Fruit fly (Drosophila melanogaster) whole organism, embryonic: ENCODE data around the gene CG9107.

Source experiments
- Antp ChIP-seq: fragments of 200-800 bp; sonication (Bioruptor generic); optimal IDR thresholded peaks from 3 replicates; lab custom pipeline; 2016; ENCODE audit warnings: missing biosample characterization, missing genetic modification characterization
- CG10366 ChIP-seq: fragments of 200-800 bp; sonication (Bioruptor generic); IDR thresholded peaks from 2 replicates; pipeline ENCODE4 v1.3.6; 2022; ENCODE audit warnings: missing biosample characterization, missing genetic modification characterization
- CG11504 ChIP-seq: fragments of 200-800 bp; sonication (Bioruptor generic); optimal IDR thresholded peaks from 3 replicates; lab custom pipeline; 2019; ENCODE audit warnings: missing biosample characterization, mild to moderate bottlenecking, missing genetic modification characterization, moderate library complexity
- CG15514 ChIP-seq: fragments of 200-800 bp; sonication (Bioruptor generic); optimal IDR thresholded peaks from 3 replicates; lab custom pipeline; 2017; ENCODE audit warnings: missing biosample characterization, missing genetic modification characterization, mild to moderate bottlenecking, moderate library complexity, missing genetic modification reagents
- CG15696 ChIP-seq: fragments of 200-800 bp; sonication (Bioruptor generic); optimal IDR thresholded peaks from 2 replicates; lab custom pipeline; 2019; ENCODE audit warnings: missing biosample characterization, mild to moderate bottlenecking, missing genetic modification characterization, moderate library complexity
- CG16813 ChIP-seq: fragments of 200-800 bp; sonication (Bioruptor generic); IDR thresholded peaks from 3 replicates; pipeline ENCODE4 v1.3.6; 2022; ENCODE audit warnings: missing biosample characterization, missing genetic modification characterization; ENCODE audit not compliant: partially characterized antibody
- CG17568 ChIP-seq: fragments of 200-800 bp; sonication (Bioruptor generic); optimal IDR thresholded peaks from 2 replicates; lab custom pipeline; 2018; ENCODE audit warnings: missing biosample characterization, mild to moderate bottlenecking, missing genetic modification characterization, moderate library complexity
- CG2199 ChIP-seq: fragments of 200-800 bp; sonication (Bioruptor generic); IDR thresholded peaks from 3 replicates; pipeline ENCODE4 v1.3.6; 2022; ENCODE audit warnings: missing biosample characterization, missing genetic modification characterization
- CG34376 ChIP-seq: fragments of 200-800 bp; sonication (Bioruptor generic); optimal IDR thresholded peaks from 2 replicates; lab custom pipeline; 2018; ENCODE audit warnings: missing biosample characterization, mild to moderate bottlenecking, missing genetic modification characterization
- CG3726 ChIP-seq: fragments of 200-800 bp; sonication (Bioruptor generic); IDR thresholded peaks from 3 replicates; pipeline ENCODE4, ENCODE4 v1.3.6; 2022; ENCODE audit warnings: missing biosample characterization, missing genetic modification characterization
- CG4617 ChIP-seq: fragments of 200-800 bp; sonication (Bioruptor generic); optimal IDR thresholded peaks from 3 replicates; lab custom pipeline; 2016; ENCODE audit warnings: missing biosample characterization, missing genetic modification characterization, borderline replicate concordance
- CG6791 ChIP-seq: fragments of 200-800 bp; sonication (Bioruptor generic); IDR thresholded peaks from 3 replicates; pipeline ENCODE4 v1.3.6; 2022; ENCODE audit warnings: missing biosample characterization, missing genetic modification characterization; ENCODE audit not compliant: partially characterized antibody
- CG9437 ChIP-seq: fragments of 200-800 bp; sonication (Bioruptor generic); optimal IDR thresholded peaks from 2 replicates; lab custom pipeline; 2018; ENCODE audit warnings: missing biosample characterization, mild to moderate bottlenecking, missing genetic modification characterization
- CG9797 ChIP-seq: fragments of 200-800 bp; sonication (Bioruptor generic); optimal IDR thresholded peaks from 3 replicates; lab custom pipeline; 2018; ENCODE audit warnings: missing biosample characterization, mild to moderate bottlenecking, missing genetic modification characterization
- CoRest ChIP-seq: fragments of 200-800 bp; sonication (Bioruptor generic); optimal IDR thresholded peaks from 3 replicates; lab custom pipeline; 2018; ENCODE audit warnings: missing biosample characterization, mild to moderate bottlenecking, missing genetic modification characterization, moderate library complexity
- Dp ChIP-seq: fragments of 200-800 bp; sonication (Bioruptor generic); optimal IDR thresholded peaks from 2 replicates; lab custom pipeline; 2018; ENCODE audit warnings: missing biosample characterization, mild to moderate bottlenecking, missing genetic modification characterization, moderate library complexity
- E2f2 ChIP-seq: fragments of 200-800 bp; sonication (Bioruptor generic); IDR thresholded peaks from 2 replicates; pipeline ENCODE4 v1.3.6; 2022; ENCODE audit warnings: missing biosample characterization, missing genetic modification characterization
- Ets97D ChIP-seq: fragments of 200-800 bp; sonication (Bioruptor generic); optimal IDR thresholded peaks from 3 replicates; lab custom pipeline; 2016; ENCODE audit warnings: missing biosample characterization, missing genetic modification characterization
- Hr78 ChIP-seq, 2 experiments: fragments of 200-800 bp in 1 of 2; fragments of >200 bp in 1 of 2; sonication (Bioruptor generic) in 1 of 2; optimal IDR thresholded peaks; 2 replicates each; lab custom pipeline; 2017 to 2019; ENCODE audit warnings: missing biosample characterization in 2 of 2, missing genetic modification characterization in 2 of 2, mild to moderate bottlenecking in 1 of 2, moderate library complexity in 1 of 2
- MBD-R2 ChIP-seq: fragments of 200-800 bp; sonication (Bioruptor generic); IDR thresholded peaks from 2 replicates; pipeline ENCODE4 v1.3.6; 2022; ENCODE audit warnings: missing biosample characterization, missing genetic modification characterization
- MESR4 ChIP-seq: fragments of 200-800 bp; sonication (Bioruptor generic); optimal IDR thresholded peaks from 2 replicates; lab custom pipeline; 2018; ENCODE audit warnings: missing biosample characterization, mild to moderate bottlenecking, missing genetic modification characterization, moderate library complexity
- Med ChIP-seq: fragments of 200-800 bp; sonication (Bioruptor generic); peaks from one replicate; lab custom pipeline; 2016; ENCODE audit warnings: missing biosample characterization, missing genetic modification characterization, mild to moderate bottlenecking, inconsistent platforms, moderate library complexity
- Myb ChIP-seq: fragments of 200-800 bp; sonication (Bioruptor generic); optimal IDR thresholded peaks from 2 replicates; lab custom pipeline; 2016; ENCODE audit warnings: missing biosample characterization, missing genetic modification characterization
- Rfx ChIP-seq: fragments of 200-800 bp; sonication (Bioruptor generic); IDR thresholded peaks from 2 replicates; pipeline ENCODE4 v1.3.6; 2022; ENCODE audit warnings: missing biosample characterization, missing genetic modification characterization
- Stat92E ChIP-seq, 3 experiments: fragments of >200 bp in 2 of 3; fragments of 200-800 bp in 1 of 3; sonication (Bioruptor generic) in 1 of 3; optimal IDR thresholded peaks; 2 replicates each; lab custom pipeline; 2017 to 2019; ENCODE audit warnings: missing biosample characterization in 3 of 3, missing genetic modification characterization in 3 of 3, mild to moderate bottlenecking in 1 of 3, moderate library complexity in 1 of 3
- Tbp ChIP-seq: fragments of >200 bp; optimal IDR thresholded peaks from 2 replicates; lab custom pipeline; 2018; ENCODE audit warnings: missing biosample characterization, missing genetic modification characterization
- bbx ChIP-seq: fragments of 200-800 bp; sonication (Bioruptor generic); IDR thresholded peaks from 2 replicates; pipeline ENCODE4 v1.3.6; 2022; ENCODE audit warnings: missing biosample characterization, missing genetic modification characterization; ENCODE audit not compliant: partially characterized antibody
- chinmo ChIP-seq: fragments of 200-800 bp; sonication (Bioruptor generic); IDR thresholded peaks from 4 replicates; pipeline ENCODE4 v1.3.6; 2022; ENCODE audit warnings: missing biosample characterization, missing genetic modification characterization; ENCODE audit not compliant: partially characterized antibody
- ci ChIP-seq: fragments of 200-800 bp; sonication (Bioruptor generic); IDR thresholded peaks from 3 replicates; pipeline ENCODE4 v1.3.6; 2022; ENCODE audit warnings: missing biosample characterization, missing genetic modification characterization
- exex ChIP-seq: fragments of 200-800 bp; sonication (Bioruptor generic); optimal IDR thresholded peaks from 4 replicates; lab custom pipeline; 2018; ENCODE audit warnings: missing biosample characterization, mild to moderate bottlenecking, missing genetic modification characterization, moderate library complexity
- gfzf ChIP-seq: fragments of 200-800 bp; sonication (Bioruptor generic); optimal IDR thresholded peaks from 2 replicates; lab custom pipeline; 2016; ENCODE audit warnings: missing biosample characterization, mild to moderate bottlenecking, missing genetic modification characterization, moderate library complexity
- gro ChIP-seq: fragments of 200-800 bp; sonication (Bioruptor generic); optimal IDR thresholded peaks from 2 replicates; lab custom pipeline; 2016; ENCODE audit warnings: missing biosample characterization, missing genetic modification characterization
- kah ChIP-seq: fragments of 200-800 bp; sonication (Bioruptor generic); optimal IDR thresholded peaks from 2 replicates; lab custom pipeline; 2018; ENCODE audit warnings: missing biosample characterization, mild to moderate bottlenecking, missing genetic modification characterization
- nom ChIP-seq: fragments of 200-800 bp; sonication (Bioruptor generic); optimal IDR thresholded peaks from 2 replicates; lab custom pipeline; 2017; ENCODE audit warnings: missing biosample characterization, missing genetic modification characterization, mild to moderate bottlenecking, moderate library complexity, missing genetic modification reagents
- phol ChIP-seq: fragments of 200-800 bp; sonication (Bioruptor generic); optimal IDR thresholded peaks from 3 replicates; lab custom pipeline; 2018; ENCODE audit warnings: missing biosample characterization, mild to moderate bottlenecking, missing genetic modification characterization, moderate library complexity
- ranshi ChIP-seq: fragments of 200-800 bp; sonication (Bioruptor generic); IDR thresholded peaks from 2 replicates; pipeline ENCODE4 v1.3.6; 2022; ENCODE audit warnings: missing biosample characterization, missing genetic modification characterization
- row ChIP-seq: fragments of 200-800 bp; sonication (Bioruptor generic); IDR thresholded peaks from 3 replicates; pipeline ENCODE4 v1.3.6; 2022; ENCODE audit warnings: missing biosample characterization, missing genetic modification characterization
- slbo ChIP-seq: fragments of 200-800 bp; sonication (Bioruptor generic); IDR thresholded peaks from 2 replicates; pipeline ENCODE4 v1.3.6; 2022; ENCODE audit warnings: missing biosample characterization, missing genetic modification characterization
- slou ChIP-seq: fragments of 200-800 bp; sonication (Bioruptor generic); optimal IDR thresholded peaks from 3 replicates; lab custom pipeline; 2016; ENCODE audit warnings: missing biosample characterization, missing genetic modification characterization
- sr ChIP-seq: fragments of 200-800 bp; sonication (Bioruptor generic); IDR thresholded peaks from 3 replicates; pipeline ENCODE4 v1.3.6; 2022; ENCODE audit warnings: missing biosample characterization, missing genetic modification characterization
- stwl ChIP-seq: fragments of 200-800 bp; sonication (Bioruptor generic); optimal IDR thresholded peaks from 3 replicates; lab custom pipeline; 2018; ENCODE audit warnings: missing biosample characterization, mild to moderate bottlenecking, missing genetic modification characterization, moderate library complexity
- sug ChIP-seq: fragments of 200-800 bp; optimal IDR thresholded peaks from 2 replicates; lab custom pipeline; 2019; ENCODE audit warnings: missing biosample characterization, mild to moderate bottlenecking, missing genetic modification characterization, moderate library complexity
- unpg ChIP-seq: fragments of 200-800 bp; sonication (Bioruptor generic); optimal IDR thresholded peaks from 3 replicates; lab custom pipeline; 2018; ENCODE audit warnings: missing biosample characterization, mild to moderate bottlenecking, missing genetic modification characterization, moderate library complexity
- vfl ChIP-seq: fragments of 200-800 bp; sonication (Bioruptor generic); optimal IDR thresholded peaks from 2 replicates; lab custom pipeline; 2016; ENCODE audit warnings: missing biosample characterization, missing genetic modification characterization
- vnd ChIP-seq: fragments of 200-800 bp; sonication (Bioruptor generic); IDR thresholded peaks from 3 replicates; pipeline ENCODE4 v1.3.6; 2022; ENCODE audit warnings: missing biosample characterization, missing genetic modification characterization; ENCODE audit not compliant: partially characterized antibody
- zfh1 ChIP-seq: fragments of 200-800 bp; sonication (Bioruptor generic); IDR thresholded peaks from 3 replicates; pipeline ENCODE4 v1.3.6; 2022; ENCODE audit warnings: missing biosample characterization, missing genetic modification characterization

Gene CG9107

DNA sequence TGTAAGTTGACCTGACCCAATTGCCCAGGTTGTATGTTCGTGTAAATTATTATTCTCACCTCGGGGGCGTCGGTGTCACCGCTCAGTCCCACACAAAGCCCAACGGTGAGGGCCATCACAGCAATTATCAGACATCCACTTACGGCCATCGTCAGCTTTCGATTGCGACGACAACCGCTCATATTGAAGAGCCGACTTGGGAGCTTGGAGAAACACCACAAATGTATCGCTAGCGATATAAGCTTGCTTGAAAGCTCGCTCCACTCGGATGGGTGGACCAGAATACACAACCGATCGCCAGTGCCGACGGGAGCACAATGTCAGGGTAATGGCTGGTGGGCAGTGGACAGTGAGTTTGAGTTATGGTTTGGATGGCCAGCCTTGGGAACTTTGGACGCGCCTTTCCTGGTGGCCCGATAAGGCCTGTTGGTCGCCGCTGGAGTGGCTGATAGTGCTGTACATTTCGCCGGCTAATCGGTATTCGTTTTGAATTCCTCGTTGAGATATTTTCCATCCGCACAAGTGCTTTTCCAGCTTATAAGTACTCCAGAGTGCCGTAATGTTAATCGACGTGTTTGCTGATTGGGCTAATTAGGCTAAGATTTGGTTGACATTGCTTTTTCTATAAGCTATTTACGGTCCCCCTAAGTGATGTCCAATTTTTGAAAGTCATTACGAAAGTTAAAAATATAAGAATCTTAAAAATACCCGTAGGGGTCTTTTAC lies 17.7 kb downstream of the CG9107 start, which contains the start of gene Gal:
Gal (minus strand) TSS at position 320 of the 725 bp plus-strand sequence.
- TF ChIP-seq vnd (GFP tag; lab: Robert Waterston, UW) (0 out of 3 replicates have a peak, but pooled peaks have one; percentile 27), Hr78 (GFP tag; optimal IDR thresholded peaks at IDR 0.05; lab: Kevin White, UChicago) (peak in 1 of 2 experiments; percentile 28), ci (GFP tag; lab: Robert Waterston, UW) (peak; percentile 33; the same call in 1 of the 3 replicates), CG34376 (GFP tag; lab: Kevin White, UChicago) (peak; percentile 1), unpg (no peak), gro (GFP tag; lab: Kevin White, UChicago) (peak; percentile 2), Med (GFP tag; lab: Kevin White, UChicago) (peak; percentile 64), CG3726 (0 out of 3 replicates have a peak, but pooled peaks have one; percentile 30), sug (peak; percentile 83), Antp (GFP tag; lab: Kevin White, UChicago) (no peak), Tbp (GFP tag; lab: Kevin White, UChicago) (no peak), nom (GFP tag; lab: Kevin White, UChicago) (peak; percentile 42), sr (GFP tag; lab: Robert Waterston, UW) (0 out of 3 replicates have a peak, but pooled peaks have one; percentile 53), CG15696 (tag; lab: Kevin White, UChicago) (no peak), CG2199 (GFP tag; lab: Robert Waterston, UW) (0 out of 3 replicates have a peak, but pooled peaks have one; percentile 35), exex (tag; lab: Kevin White, UChicago) (peak; percentile 97), CG15514 (GFP tag; lab: Kevin White, UChicago) (no peak)

dm6 chr2L:6000065-6000464 lies 24.3 kb downstream of the CG9107 start, which contains the start of gene Tsp26A:
Gene Tsp26A, plus strand, starts transcription at chr2L:6000228.
- TF ChIP-seq stwl (tag; lab: Kevin White, UChicago) = peak; percentile 55
- TF ChIP-seq Dp = peak; percentile 47
- TF ChIP-seq ranshi (GFP tag; lab: Robert Waterston, UW) = 0 out of 2 replicates have a peak, but pooled peaks have one; percentile 16
- peak; percentile 56 for TF ChIP-seq E2f2 (GFP tag; lab: Robert Waterston, UW)
- no peak for TF ChIP-seq vfl
- TF ChIP-seq CG11504 (tag; lab: Kevin White, UChicago) = no peak
- TF ChIP-seq CG9797 (GFP tag; lab: Kevin White, UChicago) = peak; percentile 40
- TF ChIP-seq MESR4 (GFP tag; lab: Kevin White, UChicago) = peak; percentile 78
- TF ChIP-seq chinmo (GFP tag; lab: Robert Waterston, UW) = 0 out of 4 replicates have a peak, but pooled peaks have one; percentile 52
- peak; percentile 81 for TF ChIP-seq CG9437
- peak; percentile 67 for TF ChIP-seq gfzf
- peak; percentile 39 for TF ChIP-seq Myb
- TF ChIP-seq row (GFP tag; lab: Robert Waterston, UW) = 0 out of 3 replicates have a peak, but pooled peaks have one; percentile 23
- TF ChIP-seq zfh1 (GFP tag; lab: Robert Waterston, UW) = peak; percentile 27; the same call in 1 of the 3 replicates
- peak; percentile 63 for TF ChIP-seq MBD-R2
- TF ChIP-seq kah (GFP tag; lab: Kevin White, UChicago) = no peak
- TF ChIP-seq phol (tag; lab: Kevin White, UChicago) = peak; percentile 93
- peak; percentile 15 for TF ChIP-seq CoRest
- TF ChIP-seq CG4617 = peak; percentile 61
- no peak for TF ChIP-seq CG17568 (GFP tag; lab: Kevin White, UChicago)
- peak; percentile 23; the same call in 1 of the 2 replicates for TF ChIP-seq Rfx (GFP tag; lab: Robert Waterston, UW)
- TF ChIP-seq CG6791 (GFP tag; lab: Robert Waterston, UW) = 0 out of 3 replicates have a peak, but pooled peaks have one; percentile 35
- TF ChIP-seq bbx = peak; percentile 48; the same call in 1 of the 2 replicates
- TF ChIP-seq Ets97D = peak; percentile 29
- no peak for TF ChIP-seq CG16813 (GFP tag; lab: Robert Waterston, UW)
- no peak for TF ChIP-seq Stat92E (GFP tag; optimal IDR thresholded peaks at IDR 0.05; lab: Kevin White, UChicago)
- TF ChIP-seq slou (GFP tag; lab: Kevin White, UChicago) = no peak
- TF ChIP-seq Med (GFP tag; lab: Kevin White, UChicago) = peak; percentile 62
- no peak for TF ChIP-seq CG10366 (GFP tag; lab: Robert Waterston, UW)
- TF ChIP-seq slbo = no peak
